Fruit fly (Drosophila melanogaster) whole organism, wandering third instar larva: ENCODE measurements around the gene Zw.

ENCODE experiments used
- CG9705 ChIP-seq: fragments of 200-800 bp; sonication (Bioruptor generic); optimal IDR thresholded peaks from 2 replicates; lab custom pipeline; 2018; ENCODE audit warnings: missing biosample characterization, mild to moderate bottlenecking, missing genetic modification characterization
- CrebA ChIP-seq: fragments of 200-800 bp; sonication (Bioruptor generic); optimal IDR thresholded peaks from 2 replicates; lab custom pipeline; 2016; ENCODE audit warnings: missing biosample characterization, mild to moderate bottlenecking, missing genetic modification characterization, borderline replicate concordance
- Dif ChIP-seq: fragments of 200-275, 200-300 bp; sonication (Bioruptor generic); optimal IDR thresholded peaks from 2 replicates; lab custom pipeline; 2018; ENCODE audit warnings: missing biosample characterization, missing genetic modification characterization; ENCODE audit not compliant: partially characterized antibody
- GATAd ChIP-seq: sonication (Bioruptor generic); optimal IDR thresholded peaks from 2 replicates; lab custom pipeline; 2016; ENCODE audit warnings: missing biosample characterization, missing genetic modification characterization
- HLH106 ChIP-seq: fragments of 200-800 bp; optimal IDR thresholded peaks from 3 replicates; lab custom pipeline; 2019; ENCODE audit warnings: missing biosample characterization, mild to moderate bottlenecking, missing genetic modification characterization, moderate library complexity
- Hnf4 ChIP-seq: fragments of 200-800 bp; sonication (Bioruptor generic); optimal IDR thresholded peaks from 2 replicates; lab custom pipeline; 2016; ENCODE audit warnings: missing biosample characterization, mild to moderate bottlenecking, missing genetic modification characterization
- Hr78 ChIP-seq: fragments of >200 bp; optimal IDR thresholded peaks from 2 replicates; lab custom pipeline; 2017; ENCODE audit warnings: missing biosample characterization, missing genetic modification characterization
- Hr83 ChIP-seq: fragments of 200-300 bp; sonication (Bioruptor generic); optimal IDR thresholded peaks from 2 replicates; lab custom pipeline; 2016; ENCODE audit warnings: missing biosample characterization, mild to moderate bottlenecking, missing genetic modification characterization, moderate library complexity; ENCODE audit not compliant: poor library complexity, severe bottlenecking
- Mio ChIP-seq: sonication (Bioruptor generic); optimal IDR thresholded peaks from 2 replicates; lab custom pipeline; 2016; ENCODE audit warnings: missing biosample characterization, missing genetic modification characterization
- Myc ChIP-seq: fragments of >200 bp; optimal IDR thresholded peaks from 2 replicates; lab custom pipeline; 2017
- N ChIP-seq: fragments of >200 bp; optimal IDR thresholded peaks from 2 replicates; lab custom pipeline; 2018; ENCODE audit warnings: missing biosample characterization, missing external identifiers, missing genetic modification characterization
- OdsH ChIP-seq: fragments of 200-800 bp; sonication (Bioruptor generic); optimal IDR thresholded peaks from 2 replicates; lab custom pipeline; 2016; ENCODE audit warnings: missing biosample characterization, mild to moderate bottlenecking, missing genetic modification characterization
- Rel ChIP-seq, 2 experiments: fragments of 200-800 bp; sonication (Bioruptor generic) in 1 of 2; optimal IDR thresholded peaks; 2 replicates in 1 of 2; 3 replicates in 1 of 2; lab custom pipeline; 2016 to 2019; ENCODE audit warnings: mild to moderate bottlenecking in 2 of 2, missing biosample characterization in 2 of 2, missing genetic modification characterization in 2 of 2, moderate library complexity in 1 of 2
- Sp1 ChIP-seq: fragments of 200-800 bp; sonication (Bioruptor generic); optimal IDR thresholded peaks from 3 replicates; lab custom pipeline; 2019; ENCODE audit warnings: missing biosample characterization, mild to moderate bottlenecking, missing genetic modification characterization, moderate library complexity
- Vsx2 ChIP-seq: fragments of 200-300, 225-300 bp; sonication (Bioruptor generic); optimal IDR thresholded peaks from 2 replicates; lab custom pipeline; 2018; ENCODE audit warnings: missing biosample characterization, missing genetic modification characterization; ENCODE audit not compliant: partially characterized antibody
- br ChIP-seq: fragments of 200-800 bp; sonication (Bioruptor generic); optimal IDR thresholded peaks from 2 replicates; lab custom pipeline; 2016; ENCODE audit warnings: missing biosample characterization, missing genetic modification characterization
- brk ChIP-seq: fragments of 200-800 bp; sonication (Bioruptor generic); optimal IDR thresholded peaks from 2 replicates; lab custom pipeline; 2016; ENCODE audit warnings: missing biosample characterization, mild to moderate bottlenecking, missing genetic modification characterization
- dmrt93B ChIP-seq: fragments of 200-800 bp; sonication (Bioruptor generic); optimal IDR thresholded peaks from 2 replicates; lab custom pipeline; 2018; ENCODE audit warnings: missing biosample characterization, mild to moderate bottlenecking, missing genetic modification characterization
- dsf ChIP-seq: sonication (Bioruptor generic); optimal IDR thresholded peaks from 2 replicates; lab custom pipeline; 2016; ENCODE audit warnings: missing biosample characterization, missing genetic modification characterization, borderline replicate concordance
- ey ChIP-seq: fragments of 200-800 bp; sonication (Bioruptor generic); optimal IDR thresholded peaks from 2 replicates; lab custom pipeline; 2016; ENCODE audit warnings: missing biosample characterization, missing genetic modification characterization
- foxo ChIP-seq, 2 experiments: fragments of 200-800 bp; sonication (Bioruptor generic); optimal IDR thresholded peaks; 2 replicates in 1 of 2; 3 replicates in 1 of 2; lab custom pipeline; 2016 to 2017; ENCODE audit warnings: missing biosample characterization in 2 of 2, missing genetic modification characterization in 2 of 2
- fru ChIP-seq: fragments of 200-800 bp; sonication (Bioruptor generic); optimal IDR thresholded peaks from 3 replicates; lab custom pipeline; 2016; ENCODE audit warnings: missing biosample characterization, mild to moderate bottlenecking, missing genetic modification characterization
- h ChIP-seq: fragments of 200-800 bp; sonication (Bioruptor generic); optimal IDR thresholded peaks from 3 replicates; lab custom pipeline; 2016; ENCODE audit warnings: missing biosample characterization, mild to moderate bottlenecking, missing genetic modification characterization
- jim ChIP-seq: fragments of 175-275, 200-325 bp; sonication (Bioruptor generic); optimal IDR thresholded peaks from 2 replicates; lab custom pipeline; 2016; ENCODE audit warnings: missing biosample characterization, mild to moderate bottlenecking, missing genetic modification characterization
- lola ChIP-seq: fragments of >200 bp; optimal IDR thresholded peaks from 2 replicates; lab custom pipeline; 2017; ENCODE audit warnings: missing biosample characterization, missing genetic modification characterization
- psq ChIP-seq: fragments of 200-800 bp; sonication (Bioruptor generic); optimal IDR thresholded peaks from 3 replicates; lab custom pipeline; 2017; ENCODE audit warnings: missing biosample characterization, mild to moderate bottlenecking, missing genetic modification characterization, moderate library complexity
- sv ChIP-seq: fragments of 200-800 bp; sonication (Bioruptor generic); optimal IDR thresholded peaks from 3 replicates; lab custom pipeline; 2016; ENCODE audit warnings: missing biosample characterization, missing genetic modification characterization
- tai ChIP-seq: sonication (Bioruptor generic); optimal IDR thresholded peaks from 2 replicates; lab custom pipeline; 2016; ENCODE audit warnings: missing biosample characterization, missing genetic modification characterization
- usp ChIP-seq: fragments of >200 bp; optimal IDR thresholded peaks from 2 replicates; lab custom pipeline; 2017; ENCODE audit warnings: missing biosample characterization, missing genetic modification characterization
- woc ChIP-seq: sonication (Bioruptor generic); optimal IDR thresholded peaks from 2 replicates; lab custom pipeline; 2016; ENCODE audit warnings: missing biosample characterization, mild to moderate bottlenecking, missing genetic modification characterization

The Zw gene

DNA sequence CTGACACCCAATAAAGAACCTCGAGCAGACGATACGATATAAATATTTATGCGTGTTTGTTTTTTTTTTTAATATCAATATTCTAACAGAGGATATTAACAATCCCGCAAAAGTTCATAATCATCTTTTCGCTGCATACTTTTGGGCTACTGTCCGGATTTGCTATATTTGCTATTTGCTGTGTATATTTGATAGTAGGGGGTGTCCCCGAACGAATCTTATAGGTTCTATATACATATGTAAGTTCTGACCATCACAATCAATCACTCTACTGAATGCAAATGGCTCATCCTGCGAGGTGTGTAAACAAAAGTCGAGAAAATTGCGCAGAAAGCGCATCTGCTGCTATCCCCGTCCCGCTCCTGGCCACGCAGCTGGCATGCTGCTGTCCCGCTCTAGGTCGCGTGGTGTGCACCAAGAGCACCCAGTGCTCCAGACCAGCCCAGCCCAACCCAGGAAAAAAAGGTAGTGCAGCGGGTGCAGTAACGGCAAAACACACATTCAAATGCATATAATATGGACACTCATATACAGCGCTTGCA, 26.3 kb upstream of the Zw start:
- TF ChIP-seq Rel (GFP tag; optimal IDR thresholded peaks at IDR 0.05; lab: Kevin White, UChicago): no peak
- TF ChIP-seq Rel (tag; optimal IDR thresholded peaks at IDR 0.05; lab: Kevin White, UChicago): peak; percentile 98
- peak; percentile 50 for TF ChIP-seq Myc (lab: Kevin White, UChicago)
- no peak for TF ChIP-seq br (GFP tag; lab: Kevin White, UChicago)

DNA sequence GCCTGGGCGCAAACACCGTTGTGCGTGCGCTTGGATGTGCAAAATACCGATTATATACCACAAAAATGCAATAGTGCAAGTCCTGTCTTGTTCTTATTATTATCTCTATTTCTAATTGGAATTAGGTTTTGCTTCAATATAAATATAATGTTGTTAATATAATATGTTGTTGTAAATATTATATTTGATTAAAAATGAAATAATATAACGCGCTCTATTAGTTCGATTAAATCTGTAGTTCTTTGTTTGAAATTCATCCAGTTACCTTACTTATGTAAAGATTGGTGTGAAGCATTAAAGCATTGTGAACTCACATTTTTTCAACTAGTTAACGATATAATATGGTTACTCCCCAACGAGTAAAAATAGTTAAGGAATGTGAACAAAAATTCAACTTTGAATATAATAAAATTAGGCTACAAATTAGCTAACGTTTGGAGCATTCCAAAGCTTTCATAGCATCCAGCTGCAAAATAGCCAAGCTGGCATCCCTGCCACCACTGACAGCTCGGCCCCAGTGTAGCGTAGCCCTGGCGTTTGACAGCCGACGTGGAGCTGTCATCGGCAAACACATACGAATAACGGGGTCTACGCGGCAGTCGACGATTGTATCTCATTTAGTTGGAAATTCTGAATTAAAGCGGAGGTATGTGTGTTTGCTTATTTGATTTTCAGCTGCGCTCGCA, 24.1 kb upstream of the Zw start, which contains the start of the genes CG12237 and Sec61gamma:
Gene CG12237, minus strand, starts transcription at position 51 of the 686 bp plus-strand sequence.
Gene Sec61gamma, plus strand, starts transcription at position 509 of the 686 bp plus-strand sequence.
- TF ChIP-seq Dif: peak; percentile 46
- TF ChIP-seq usp (GFP tag; lab: Kevin White, UChicago): no peak
- peak; percentile 8 for TF ChIP-seq sv (GFP tag; lab: Kevin White, UChicago)
- TF ChIP-seq Hnf4: no peak
- TF ChIP-seq Myc (lab: Kevin White, UChicago): peak; percentile 94
- TF ChIP-seq Rel (GFP tag; optimal IDR thresholded peaks at IDR 0.05; lab: Kevin White, UChicago): no peak
- TF ChIP-seq Rel (tag; optimal IDR thresholded peaks at IDR 0.05; lab: Kevin White, UChicago): peak; percentile 49
- peak; percentile 45 for TF ChIP-seq Sp1
- peak; percentile 74 for TF ChIP-seq woc (GFP tag; lab: Kevin White, UChicago)

DNA sequence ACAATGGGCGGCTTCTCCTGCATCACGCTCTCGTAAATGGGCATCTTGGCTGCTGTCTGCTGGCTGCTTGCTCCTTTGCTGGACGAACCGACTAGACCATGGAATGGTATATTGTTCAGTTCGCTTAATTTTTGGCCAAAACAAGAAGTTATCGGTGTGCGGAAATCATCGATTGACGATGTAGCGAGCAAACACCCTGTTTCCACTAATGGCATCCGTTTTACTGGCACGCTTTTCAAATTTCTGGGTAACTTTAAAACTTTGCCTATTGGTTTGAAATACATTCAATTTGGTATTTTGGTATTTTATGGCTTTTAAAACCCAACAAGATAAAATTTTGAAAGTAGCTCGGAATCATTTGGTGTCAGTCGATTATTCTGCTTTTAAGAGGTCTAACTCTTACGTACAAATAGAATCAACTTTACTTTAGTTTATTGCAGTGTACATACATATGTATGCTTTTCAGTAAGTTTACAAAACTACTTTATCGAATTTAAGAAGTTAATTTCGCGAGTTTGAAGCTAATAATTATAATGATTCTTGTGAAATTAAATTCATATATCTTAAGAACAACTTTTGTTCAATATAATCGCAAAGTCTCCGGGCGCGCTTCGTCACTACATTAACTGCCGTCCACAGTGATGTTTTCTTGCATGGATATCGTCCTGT, 21.0 kb upstream of the Zw start, which contains the start of gene Arp10:
Gene Arp10, minus strand, starts transcription at position 304 of the 669 bp plus-strand sequence.
- TF ChIP-seq dmrt93B (no peak), Hr78 (no peak), jim (GFP tag; lab: Kevin White, UChicago) (no peak), CrebA (GFP tag; lab: Kevin White, UChicago) (no peak), HLH106 (tag; lab: Kevin White, UChicago) (peak; percentile 25), tai (GFP tag; lab: Kevin White, UChicago) (no peak), Myc (lab: Kevin White, UChicago) (no peak), N (peak; percentile 87), OdsH (no peak), woc (GFP tag; lab: Kevin White, UChicago) (no peak), Dif (no peak), GATAd (no peak), Hr83 (GFP tag; lab: Kevin White, UChicago) (no peak), Sp1 (peak; percentile 5), Rel (GFP tag; optimal IDR thresholded peaks at IDR 0.05; lab: Kevin White, UChicago) (no peak), Rel (tag; optimal IDR thresholded peaks at IDR 0.05; lab: Kevin White, UChicago) (no peak), fru (GFP tag; lab: Kevin White, UChicago) (no peak), psq (GFP tag; lab: Kevin White, UChicago) (no peak), lola (no peak), Vsx2 (GFP tag; lab: Kevin White, UChicago) (no peak), Mio (GFP tag; lab: Kevin White, UChicago) (no peak), dsf (GFP tag; lab: Kevin White, UChicago) (no peak), h (GFP tag; lab: Kevin White, UChicago) (peak; percentile 11), brk (GFP tag; lab: Kevin White, UChicago) (no peak), foxo (GFP tag; optimal IDR thresholded peaks at IDR 0.05; lab: Kevin White, UChicago) (no peak)

DNA sequence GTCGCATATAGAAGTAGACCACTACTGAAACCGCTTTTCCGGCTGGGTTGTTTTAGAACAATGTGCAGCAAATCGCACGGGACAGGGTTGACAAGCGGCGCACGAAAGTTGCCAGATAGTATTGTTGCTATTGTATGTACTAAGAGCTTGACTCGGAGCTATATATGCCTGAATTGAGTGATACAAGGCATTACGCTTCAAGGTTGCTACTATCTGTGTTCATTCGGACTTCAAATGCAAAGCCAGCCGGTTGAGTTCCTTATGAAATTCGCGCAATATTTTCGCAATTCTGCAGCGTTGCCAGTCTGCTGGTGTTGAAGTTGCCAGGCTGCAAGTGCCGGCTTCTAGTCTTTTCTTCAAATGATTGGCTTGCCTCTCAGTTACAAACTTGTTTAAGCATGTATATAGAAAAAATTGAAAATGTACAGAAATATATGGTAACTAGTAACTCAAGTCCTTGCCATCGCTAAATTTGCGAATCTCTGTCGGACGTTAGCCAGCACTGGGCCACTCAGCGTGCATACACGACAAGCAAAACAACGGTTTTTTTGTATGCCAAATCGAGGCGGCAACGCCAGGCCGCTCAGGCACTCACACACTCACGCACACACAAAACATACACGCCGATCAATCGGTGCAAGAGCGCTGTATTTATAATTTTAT, 15.2 kb upstream of the Zw start, which contains the start of the genes Ranbp21 and Elys:
Gene Ranbp21, minus strand, starts transcription at position 513 of the 663 bp plus-strand sequence.
Gene Elys, plus strand, starts transcription at position 549 of the 663 bp plus-strand sequence.
- peak; percentile 0 for TF ChIP-seq sv (GFP tag; lab: Kevin White, UChicago)
- peak in 1 of 2 experiments; percentile 66 for TF ChIP-seq foxo (GFP tag; optimal IDR thresholded peaks at IDR 0.05; lab: Kevin White, UChicago)
- peak; percentile 59 for TF ChIP-seq ey (GFP tag; lab: Kevin White, UChicago)
- no peak for TF ChIP-seq CrebA (GFP tag; lab: Kevin White, UChicago)
- TF ChIP-seq Sp1: peak; percentile 24
- peak; percentile 40 for TF ChIP-seq psq (GFP tag; lab: Kevin White, UChicago)
- TF ChIP-seq HLH106 (tag; lab: Kevin White, UChicago): peak; percentile 56
- peak; percentile 44 for TF ChIP-seq CG9705
- no peak for TF ChIP-seq Hr83 (GFP tag; lab: Kevin White, UChicago)
- no peak for TF ChIP-seq usp (GFP tag; lab: Kevin White, UChicago)
